Fruit fly (Drosophila melanogaster) whole organism, embryonic: ENCODE measurements around the gene Fbp1.

Source experiments
- Asciz ChIP-seq: fragments of 200-800 bp; sonication (Bioruptor generic); optimal IDR thresholded peaks from 2 replicates; lab custom pipeline; 2017; ENCODE audit warnings: missing biosample characterization, mild to moderate bottlenecking, missing genetic modification characterization, missing genetic modification reagents
- Bdp1 ChIP-seq: fragments of 200-800 bp; sonication (Bioruptor generic); optimal IDR thresholded peaks from 3 replicates; lab custom pipeline; 2016; ENCODE audit warnings: missing biosample characterization, missing genetic modification characterization
- CG10147 ChIP-seq: fragments of 200-800 bp; sonication (Bioruptor generic); optimal IDR thresholded peaks from 2 replicates; lab custom pipeline; 2019; ENCODE audit warnings: missing biosample characterization, mild to moderate bottlenecking, missing genetic modification characterization, moderate library complexity
- CG11504 ChIP-seq: fragments of 200-800 bp; sonication (Bioruptor generic); optimal IDR thresholded peaks from 3 replicates; lab custom pipeline; 2019; ENCODE audit warnings: missing biosample characterization, mild to moderate bottlenecking, missing genetic modification characterization, moderate library complexity
- CG12659 ChIP-seq: fragments of 200-800 bp; sonication (Bioruptor generic); optimal IDR thresholded peaks from 3 replicates; lab custom pipeline; 2017; ENCODE audit warnings: mild to moderate bottlenecking, missing biosample characterization, missing genetic modification reagents, missing genetic modification characterization
- CG13775 ChIP-seq: fragments of 200-800 bp; sonication (Bioruptor generic); optimal IDR thresholded peaks from 3 replicates; lab custom pipeline; 2017; ENCODE audit warnings: missing biosample characterization, mild to moderate bottlenecking, missing genetic modification characterization
- CG15696 ChIP-seq: fragments of 200-800 bp; sonication (Bioruptor generic); optimal IDR thresholded peaks from 2 replicates; lab custom pipeline; 2019; ENCODE audit warnings: missing biosample characterization, mild to moderate bottlenecking, missing genetic modification characterization, moderate library complexity
- CG17361 ChIP-seq: fragments of 200-800 bp; sonication (Bioruptor generic); IDR thresholded peaks from 3 replicates; pipeline ENCODE4 v1.3.6; 2022; ENCODE audit warnings: missing biosample characterization, missing genetic modification characterization
- CG17829 ChIP-seq: fragments of 200-800 bp; optimal IDR thresholded peaks from 2 replicates; lab custom pipeline; 2019; ENCODE audit warnings: missing biosample characterization, mild to moderate bottlenecking, missing genetic modification characterization, moderate library complexity
- CG18262 ChIP-seq: fragments of 200-800 bp; optimal IDR thresholded peaks from 3 replicates; lab custom pipeline; 2019; ENCODE audit warnings: missing biosample characterization, mild to moderate bottlenecking, missing genetic modification characterization, moderate library complexity
- CG18476 ChIP-seq: fragments of 200-800 bp; sonication (Bioruptor generic); optimal IDR thresholded peaks from 2 replicates; lab custom pipeline; 2016; ENCODE audit warnings: missing biosample characterization, mild to moderate bottlenecking, missing genetic modification characterization
- CG18764 ChIP-seq: fragments of 200-800 bp; sonication (Bioruptor generic); optimal IDR thresholded peaks from 3 replicates; lab custom pipeline; 2016; ENCODE audit warnings: missing biosample characterization, missing genetic modification characterization
- CG2678 ChIP-seq: fragments of 200-800 bp; sonication (Bioruptor generic); optimal IDR thresholded peaks from 3 replicates; lab custom pipeline; 2019; ENCODE audit warnings: missing biosample characterization, mild to moderate bottlenecking, missing genetic modification characterization, moderate library complexity
- CG31224 ChIP-seq: fragments of 200-800 bp; sonication (Bioruptor generic); IDR thresholded peaks from 2 replicates; pipeline ENCODE4 v1.3.6; 2022; ENCODE audit warnings: missing biosample characterization, missing genetic modification characterization
- CG3281 ChIP-seq: fragments of 200-800 bp; sonication (Bioruptor generic); optimal IDR thresholded peaks from 3 replicates; lab custom pipeline; 2017; ENCODE audit warnings: missing biosample characterization, mild to moderate bottlenecking, missing genetic modification characterization
- CG6765 ChIP-seq: fragments of 200-800 bp; sonication (Bioruptor generic); optimal IDR thresholded peaks from 3 replicates; lab custom pipeline; 2017; ENCODE audit warnings: missing biosample characterization, mild to moderate bottlenecking, missing genetic modification characterization
- CG7271 ChIP-seq: fragments of 200-800 bp; sonication (Bioruptor generic); optimal IDR thresholded peaks from 2 replicates; lab custom pipeline; 2018; ENCODE audit warnings: missing biosample characterization, mild to moderate bottlenecking, missing genetic modification characterization, moderate library complexity
- CG7556 ChIP-seq: fragments of 200-800 bp; sonication (Bioruptor generic); optimal IDR thresholded peaks from 2 replicates; lab custom pipeline; 2017; ENCODE audit warnings: missing biosample characterization, mild to moderate bottlenecking, missing genetic modification characterization
- CG7839 ChIP-seq: fragments of 200-800 bp; sonication (Bioruptor generic); optimal IDR thresholded peaks from 3 replicates; lab custom pipeline; 2018; ENCODE audit warnings: missing biosample characterization, mild to moderate bottlenecking, missing genetic modification characterization, moderate library complexity
- CG8359 ChIP-seq: fragments of 200-800 bp; sonication (Bioruptor generic); optimal IDR thresholded peaks from 2 replicates; lab custom pipeline; 2017; ENCODE audit warnings: missing biosample characterization, mild to moderate bottlenecking, missing genetic modification characterization, borderline replicate concordance
- CG9876 ChIP-seq: fragments of 200-800 bp; sonication (Bioruptor generic); optimal IDR thresholded peaks from 2 replicates; lab custom pipeline; 2016; ENCODE audit warnings: missing biosample characterization, missing genetic modification characterization
- CG9932 ChIP-seq: fragments of 200-800 bp; sonication (Bioruptor generic); IDR thresholded peaks from 2 replicates; pipeline ENCODE4 v1.3.6; 2022; ENCODE audit warnings: missing biosample characterization, missing genetic modification characterization
- D19A ChIP-seq: fragments of 200-800 bp; optimal IDR thresholded peaks from 3 replicates; lab custom pipeline; 2019; ENCODE audit warnings: missing biosample characterization, mild to moderate bottlenecking, missing genetic modification characterization, moderate library complexity
- Ets65A ChIP-seq: fragments of 200-800 bp; sonication (Bioruptor generic); peaks from one replicate; lab custom pipeline; 2016; ENCODE audit warnings: missing biosample characterization, missing genetic modification characterization
- HmgD ChIP-seq: fragments of 200-800 bp; sonication (Bioruptor generic); optimal IDR thresholded peaks from 3 replicates; lab custom pipeline; 2016; ENCODE audit warnings: missing biosample characterization, missing genetic modification characterization
- Hmr ChIP-seq: fragments of 200-800 bp; sonication (Bioruptor generic); optimal IDR thresholded peaks from 3 replicates; lab custom pipeline; 2017; ENCODE audit warnings: mild to moderate bottlenecking, missing biosample characterization, missing genetic modification reagents, missing genetic modification characterization
- Hsf ChIP-seq: fragments of 200-800 bp; sonication (Bioruptor generic); optimal IDR thresholded peaks from 3 replicates; lab custom pipeline; 2016; ENCODE audit warnings: missing biosample characterization, missing genetic modification characterization
- Lpt ChIP-seq: fragments of >200 bp; optimal IDR thresholded peaks from 2 replicates; lab custom pipeline; 2018; ENCODE audit warnings: missing biosample characterization, missing genetic modification characterization
- Med ChIP-seq: fragments of 200-800 bp; sonication (Bioruptor generic); peaks from one replicate; lab custom pipeline; 2016; ENCODE audit warnings: missing biosample characterization, missing genetic modification characterization, mild to moderate bottlenecking, inconsistent platforms, moderate library complexity
- NFAT ChIP-seq: fragments of 200-800 bp; sonication (Bioruptor generic); IDR thresholded peaks from 2 replicates; pipeline ENCODE4 v1.3.6; 2022; ENCODE audit warnings: missing biosample characterization, missing genetic modification characterization
- NfI ChIP-seq: fragments of 200-800 bp; sonication (Bioruptor generic); optimal IDR thresholded peaks from 3 replicates; lab custom pipeline; 2018; ENCODE audit warnings: missing biosample characterization, mild to moderate bottlenecking, missing genetic modification characterization, moderate library complexity
- Oli ChIP-seq: fragments of 200-800 bp; sonication (Bioruptor generic); optimal IDR thresholded peaks from 2 replicates; lab custom pipeline; 2018; ENCODE audit warnings: missing biosample characterization, mild to moderate bottlenecking, missing genetic modification characterization, moderate library complexity
- Sin3A ChIP-seq: fragments of >200 bp; optimal IDR thresholded peaks from 2 replicates; lab custom pipeline; 2018
- Sry-β ChIP-seq: fragments of 200-800 bp; sonication (Bioruptor generic); optimal IDR thresholded peaks from 2 replicates; lab custom pipeline; 2018; ENCODE audit warnings: missing biosample characterization, mild to moderate bottlenecking, missing genetic modification characterization, moderate library complexity
- TFAM ChIP-seq: fragments of 200-800 bp; sonication (Bioruptor generic); optimal IDR thresholded peaks from 2 replicates; lab custom pipeline; 2017; ENCODE audit warnings: missing biosample characterization, missing genetic modification characterization, inconsistent platforms
- amos ChIP-seq: fragments of 200-800 bp; sonication (Bioruptor generic); IDR thresholded peaks from 2 replicates; pipeline ENCODE4 v1.3.6; 2022; ENCODE audit warnings: missing biosample characterization, missing genetic modification characterization; ENCODE audit not compliant: partially characterized antibody
- crc ChIP-seq: fragments of 200-800 bp; sonication (Bioruptor generic); optimal IDR thresholded peaks from 2 replicates; lab custom pipeline; 2016; ENCODE audit warnings: missing biosample characterization, missing genetic modification characterization
- crol ChIP-seq: fragments of 200-800 bp; sonication (Bioruptor generic); IDR thresholded peaks from 2 replicates; pipeline ENCODE4 v1.3.6; 2022; ENCODE audit warnings: missing biosample characterization, missing genetic modification characterization
- ewg ChIP-seq: fragments of 200-800 bp; sonication (Bioruptor generic); optimal IDR thresholded peaks from 3 replicates; lab custom pipeline; 2017; ENCODE audit warnings: mild to moderate bottlenecking, missing biosample characterization, missing genetic modification reagents, missing genetic modification characterization
- fd64A ChIP-seq: fragments of 200-800 bp; sonication (Bioruptor generic); optimal IDR thresholded peaks from 3 replicates; lab custom pipeline; 2018; ENCODE audit warnings: missing biosample characterization, mild to moderate bottlenecking, missing genetic modification characterization
- gem ChIP-seq: fragments of 200-800 bp; sonication (Bioruptor generic); optimal IDR thresholded peaks from 2 replicates; lab custom pipeline; 2019; ENCODE audit warnings: missing biosample characterization, mild to moderate bottlenecking, missing genetic modification characterization, moderate library complexity
- hb ChIP-seq: fragments of 200-800 bp; sonication (Bioruptor generic); IDR thresholded peaks from 3 replicates; pipeline ENCODE4 v1.3.6; 2022; ENCODE audit warnings: missing biosample characterization, missing genetic modification characterization; ENCODE audit not compliant: partially characterized antibody
- ind ChIP-seq: fragments of 200-800 bp; sonication (Bioruptor generic); optimal IDR thresholded peaks from 3 replicates; lab custom pipeline; 2016; ENCODE audit warnings: missing biosample characterization, missing genetic modification characterization
- ken ChIP-seq: fragments of 200-800 bp; sonication (Bioruptor generic); IDR thresholded peaks from 3 replicates; pipeline ENCODE4 v1.3.6; 2022; ENCODE audit warnings: missing biosample characterization, missing genetic modification characterization
- kni ChIP-seq: fragments of 200-800 bp; sonication (Bioruptor generic); optimal IDR thresholded peaks from 3 replicates; lab custom pipeline; 2017; ENCODE audit warnings: mild to moderate bottlenecking, missing biosample characterization, missing genetic modification reagents, missing genetic modification characterization
- lilli ChIP-seq: fragments of 200-800 bp; sonication (Bioruptor generic); optimal IDR thresholded peaks from 3 replicates; lab custom pipeline; 2016; ENCODE audit warnings: missing biosample characterization, missing genetic modification characterization
- nau ChIP-seq: fragments of 200-800 bp; sonication (Bioruptor generic); optimal IDR thresholded peaks from 3 replicates; lab custom pipeline; 2017; ENCODE audit warnings: missing biosample characterization, mild to moderate bottlenecking, missing genetic modification characterization, missing genetic modification reagents
- shn ChIP-seq: fragments of 200-800 bp; sonication (Bioruptor generic); optimal IDR thresholded peaks from 3 replicates; lab custom pipeline; 2016; ENCODE audit warnings: missing biosample characterization, missing genetic modification characterization
- slp2 ChIP-seq: fragments of 200-800 bp; sonication (Bioruptor generic); optimal IDR thresholded peaks from 2 replicates; lab custom pipeline; 2016; ENCODE audit warnings: missing biosample characterization, missing genetic modification characterization
- tio ChIP-seq: fragments of 200-800 bp; sonication (Bioruptor generic); optimal IDR thresholded peaks from 2 replicates; lab custom pipeline; 2017; ENCODE audit warnings: missing biosample characterization, missing genetic modification characterization, inconsistent platforms
- zen ChIP-seq: fragments of 200-800 bp; sonication (Bioruptor generic); optimal IDR thresholded peaks from 3 replicates; lab custom pipeline; 2018; ENCODE audit warnings: missing biosample characterization, mild to moderate bottlenecking, missing genetic modification characterization, moderate library complexity

Fbp1 gene

DNA sequence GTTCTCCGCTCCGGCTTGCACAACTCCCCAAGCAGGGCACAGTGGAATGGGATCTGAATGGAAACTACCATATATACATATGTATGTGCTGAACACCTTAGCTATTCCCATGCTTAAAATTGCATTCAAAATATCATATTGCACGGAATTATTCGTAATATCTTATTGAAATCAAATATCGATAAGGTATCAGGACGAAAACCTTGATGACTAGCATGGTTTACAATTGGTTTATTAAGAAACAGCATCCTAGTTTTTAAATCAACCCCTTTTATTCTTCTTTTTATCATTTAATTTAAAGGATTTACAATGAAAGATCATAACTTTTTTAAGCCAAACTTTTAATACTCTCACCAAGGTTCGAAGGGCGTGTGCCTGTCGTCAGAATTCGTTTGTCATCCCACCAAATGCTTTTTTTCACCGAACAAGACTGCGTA lies 42.6 kb downstream of the Fbp1 start:
- no peak for TF ChIP-seq Sry-β (GFP tag; lab: Kevin White, UChicago)
- TF ChIP-seq CG6765, result no peak
- no peak for TF ChIP-seq CG7271 (tag; lab: Kevin White, UChicago)
- peak; percentile 5 for TF ChIP-seq Asciz (GFP tag; lab: Kevin White, UChicago)
- TF ChIP-seq Lpt (GFP tag; lab: Kevin White, UChicago), result no peak
- no peak for TF ChIP-seq ewg (GFP tag; lab: Kevin White, UChicago)
- no peak for TF ChIP-seq TFAM (GFP tag; lab: Kevin White, UChicago)
- peak; percentile 12 for TF ChIP-seq Hmr (GFP tag; lab: Kevin White, UChicago)
- peak; percentile 41 for TF ChIP-seq gem
- TF ChIP-seq CG15696 (tag; lab: Kevin White, UChicago), result no peak
- no peak for TF ChIP-seq CG17829 (tag; lab: Kevin White, UChicago)
- TF ChIP-seq CG8359 (GFP tag; lab: Kevin White, UChicago), result no peak
- no peak for TF ChIP-seq CG9876 (GFP tag; lab: Kevin White, UChicago)
- no peak for TF ChIP-seq CG18476 (GFP tag; lab: Kevin White, UChicago)
- no peak for TF ChIP-seq kni (GFP tag; lab: Kevin White, UChicago)
- no peak for TF ChIP-seq NfI
- no peak for TF ChIP-seq CG18764 (GFP tag; lab: Kevin White, UChicago)
- TF ChIP-seq tio (GFP tag; lab: Kevin White, UChicago), result peak; percentile 22
- TF ChIP-seq NFAT, result 0 out of 2 replicates have a peak, but pooled peaks have one; percentile 17
- TF ChIP-seq CG11504 (tag; lab: Kevin White, UChicago), result peak; percentile 53
- TF ChIP-seq amos (GFP tag; lab: Robert Waterston, UW), result no peak
- TF ChIP-seq CG13775, result peak; percentile 21
- no peak for TF ChIP-seq HmgD
- TF ChIP-seq crc (GFP tag; lab: Kevin White, UChicago), result peak; percentile 8
- TF ChIP-seq hb (GFP tag; lab: Robert Waterston, UW), result no peak
- TF ChIP-seq Sin3A, result no peak
- TF ChIP-seq Bdp1, result no peak
- no peak for TF ChIP-seq slp2 (GFP tag; lab: Kevin White, UChicago)
- peak; percentile 16 for TF ChIP-seq shn
- no peak for TF ChIP-seq ind (GFP tag; lab: Kevin White, UChicago)
- peak; percentile 13 for TF ChIP-seq CG18262 (tag; lab: Kevin White, UChicago)
- peak; percentile 39 for TF ChIP-seq lilli
- TF ChIP-seq crol (GFP tag; lab: Robert Waterston, UW), result no peak
- TF ChIP-seq CG12659 (GFP tag; lab: Kevin White, UChicago), result peak; percentile 21
- no peak for TF ChIP-seq CG10147 (GFP tag; lab: Kevin White, UChicago)
- TF ChIP-seq Ets65A (GFP tag; lab: Kevin White, UChicago), result peak; percentile 75
- peak; percentile 38 for TF ChIP-seq CG7839 (tag; lab: Kevin White, UChicago)
- TF ChIP-seq ken (GFP tag; lab: Robert Waterston, UW), result no peak
- peak; percentile 33 for TF ChIP-seq Hsf (GFP tag; lab: Kevin White, UChicago)
- TF ChIP-seq CG17361 (GFP tag; lab: Robert Waterston, UW), result peak; percentile 41; the same call in 1 of the 3 replicates
- TF ChIP-seq zen, result no peak
- TF ChIP-seq CG7556, result peak; percentile 35
- no peak for TF ChIP-seq CG31224
- peak; percentile 45 for TF ChIP-seq CG3281 (GFP tag; lab: Kevin White, UChicago)
- TF ChIP-seq Med (GFP tag; lab: Kevin White, UChicago), result peak; percentile 81
- TF ChIP-seq Oli (tag; lab: Kevin White, UChicago), result peak; percentile 39
- no peak for TF ChIP-seq nau
- peak; percentile 10 for TF ChIP-seq CG2678
- peak; percentile 46 for TF ChIP-seq CG9932
- TF ChIP-seq D19A (tag; lab: Kevin White, UChicago), result peak; percentile 51
- no peak for TF ChIP-seq fd64A (GFP tag; lab: Kevin White, UChicago)
